Fruit fly (Drosophila melanogaster): ENCODE results near the gene CG13639.

Gene CG13639

dm6 chr3R:24870389-24871048 is 10.4 kb upstream of the CG13639 start, which contains the start of gene CycB3:
Gene CycB3 (minus strand): TSS chr3R:24870816.
- TF ChIP-seq Rel (GFP tag; optimal IDR thresholded peaks at IDR 0.05) (no peak), Rel (tag; optimal IDR thresholded peaks at IDR 0.05) (peak; percentile 50), Vsx2 (GFP tag; optimal IDR thresholded peaks at IDR 0.05; ENCODE audit: partially characterized antibody) (peak; percentile 28), CrebA (GFP tag; optimal IDR thresholded peaks at IDR 0.05; ENCODE audit: borderline replicate concordance) (no peak), CG9705 (GFP tag; optimal IDR thresholded peaks at IDR 0.05) (peak; percentile 43), lola (GFP tag; optimal IDR thresholded peaks at IDR 0.05) (no peak), rgr (GFP tag; optimal IDR thresholded peaks at IDR 0.05) (peak; percentile 33), Hr83 (GFP tag; optimal IDR thresholded peaks at IDR 0.05; ENCODE audit: poor library complexity, severe bottlenecking) (no peak), ey (GFP tag; optimal IDR thresholded peaks at IDR 0.05) (peak; percentile 17), Sp1 (GFP tag; optimal IDR thresholded peaks at IDR 0.05) (peak; percentile 21), Myc (optimal IDR thresholded peaks at IDR 0.05) (peak; percentile 58)

- TF ChIP-seq HLH106 (tag; optimal IDR thresholded peaks at IDR 0.05), result no peak
- TF ChIP-seq Hr83 (GFP tag; optimal IDR thresholded peaks at IDR 0.05; ENCODE audit: poor library complexity, severe bottlenecking), result no peak
- TF ChIP-seq Dfd (GFP tag; optimal IDR thresholded peaks at IDR 0.05), result no peak
- TF ChIP-seq psq (GFP tag; optimal IDR thresholded peaks at IDR 0.05), result no peak
- TF ChIP-seq OdsH (GFP tag; optimal IDR thresholded peaks at IDR 0.05), result no peak
- no peak for TF ChIP-seq woc (GFP tag; optimal IDR thresholded peaks at IDR 0.05)
- TF ChIP-seq Sp1 (GFP tag; optimal IDR thresholded peaks at IDR 0.05), result no peak
Observed at dm6 chr3R:24867956-24868355, 7.8 kb upstream of the CG13639 start.

DNA sequence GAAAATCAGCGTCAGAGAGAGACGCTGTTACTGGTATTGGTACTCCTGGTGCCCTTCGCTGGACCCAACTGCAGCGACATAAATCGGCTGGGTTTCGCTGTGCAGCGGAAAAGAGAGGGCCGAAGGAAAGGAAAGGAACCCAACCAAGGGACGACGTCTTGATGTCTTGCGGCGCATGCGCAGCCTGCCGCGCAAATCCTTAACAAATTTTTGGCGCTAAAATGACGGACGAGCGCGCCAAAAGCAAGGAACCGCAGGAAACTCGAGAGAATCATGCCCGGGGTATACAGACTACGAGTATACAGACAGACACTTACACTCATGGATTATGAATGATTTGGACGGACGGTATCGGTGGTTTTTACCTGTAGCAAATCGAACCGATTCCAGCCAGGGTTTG is 6.8 kb upstream of the CG13639 start:
- TF ChIP-seq Myc (optimal IDR thresholded peaks at IDR 0.05) (no peak), HLH106 (tag; optimal IDR thresholded peaks at IDR 0.05) (no peak), tai (GFP tag; optimal IDR thresholded peaks at IDR 0.05) (no peak), Dif (GFP tag; optimal IDR thresholded peaks at IDR 0.05; ENCODE audit: partially characterized antibody) (no peak)

dm6 chr3R:24864719-24865400 is 4.7 kb upstream of the CG13639 start, which contains the start of the genes Srg1 and Elal:
Gene Srg1 (minus strand): TSS chr3R:24864732.
Gene Elal (plus strand): TSS chr3R:24865350.
- TF ChIP-seq Mio (GFP tag; optimal IDR thresholded peaks at IDR 0.05) (no peak), Rel (GFP tag; optimal IDR thresholded peaks at IDR 0.05) (no peak), Rel (tag; optimal IDR thresholded peaks at IDR 0.05) (peak; percentile 73), ey (GFP tag; optimal IDR thresholded peaks at IDR 0.05) (no peak), pan (optimal IDR thresholded peaks at IDR 0.05) (no peak)

DNA sequence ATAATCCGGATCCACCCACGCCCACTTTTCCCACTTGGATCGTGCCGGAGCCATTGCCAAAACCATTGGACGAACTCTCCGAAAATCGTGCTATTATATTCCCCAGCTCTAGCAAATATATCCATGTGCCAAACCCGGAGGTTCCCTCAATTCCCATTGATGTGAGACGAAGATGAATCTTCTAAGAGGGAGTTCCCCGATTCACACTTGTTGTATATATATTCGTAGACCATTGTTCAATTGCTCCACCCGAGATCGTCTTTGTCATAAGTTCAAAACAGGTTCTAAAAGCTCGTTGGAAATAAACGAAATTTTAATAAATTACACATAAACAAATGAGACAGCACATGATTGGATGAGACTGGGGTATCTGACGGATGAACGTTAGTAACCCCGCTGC is 3.7 kb upstream of the CG13639 start:
- TF ChIP-seq Mio (GFP tag; optimal IDR thresholded peaks at IDR 0.05) (no peak), CG9705 (GFP tag; optimal IDR thresholded peaks at IDR 0.05) (no peak), tai (GFP tag; optimal IDR thresholded peaks at IDR 0.05) (no peak), CrebA (GFP tag; optimal IDR thresholded peaks at IDR 0.05; ENCODE audit: borderline replicate concordance) (no peak), Sp1 (GFP tag; optimal IDR thresholded peaks at IDR 0.05) (no peak), Jra (GFP tag; optimal IDR thresholded peaks at IDR 0.05) (no peak), Rel (GFP tag; optimal IDR thresholded peaks at IDR 0.05) (no peak), Rel (tag; optimal IDR thresholded peaks at IDR 0.05) (peak; percentile 96)

- TF ChIP-seq Dif (GFP tag; optimal IDR thresholded peaks at IDR 0.05; ENCODE audit: partially characterized antibody) (no peak), Rel (GFP tag; optimal IDR thresholded peaks at IDR 0.05) (no peak), Rel (tag; optimal IDR thresholded peaks at IDR 0.05) (peak; percentile 93)
Observed at dm6 chr3R:24862574-24863089, 2.5 kb upstream of the CG13639 start, which contains the start of gene CG7016. Gene CG7016 (plus strand): TSS chr3R:24862931.

dm6 chr3R:24862065-24862464 is 1.9 kb upstream of the CG13639 start, which contains the start of gene CG13640:
Gene CG13640 (minus strand): TSS chr3R:24862165.
- TF ChIP-seq usp (GFP tag; optimal IDR thresholded peaks at IDR 0.05), result no peak
- TF ChIP-seq jim (GFP tag; optimal IDR thresholded peaks at IDR 0.05), result no peak
- no peak for TF ChIP-seq Hr78 (GFP tag; optimal IDR thresholded peaks at IDR 0.05)
- no peak for TF ChIP-seq Jra (GFP tag; optimal IDR thresholded peaks at IDR 0.05)
- no peak for TF ChIP-seq br (GFP tag; optimal IDR thresholded peaks at IDR 0.05)
- no peak for TF ChIP-seq sv (GFP tag; optimal IDR thresholded peaks at IDR 0.05)
- TF ChIP-seq lola (GFP tag; optimal IDR thresholded peaks at IDR 0.05), result no peak
- TF ChIP-seq brk (GFP tag; optimal IDR thresholded peaks at IDR 0.05), result no peak
- no peak for TF ChIP-seq Sp1 (GFP tag; optimal IDR thresholded peaks at IDR 0.05)
- no peak for TF ChIP-seq Hnf4 (GFP tag; optimal IDR thresholded peaks at IDR 0.05)
- no peak for TF ChIP-seq GATAd (GFP tag; optimal IDR thresholded peaks at IDR 0.05)
- no peak for TF ChIP-seq Hr83 (GFP tag; optimal IDR thresholded peaks at IDR 0.05; ENCODE audit: poor library complexity, severe bottlenecking)
- TF ChIP-seq fru (GFP tag; optimal IDR thresholded peaks at IDR 0.05), result no peak
- no peak for TF ChIP-seq psq (GFP tag; optimal IDR thresholded peaks at IDR 0.05)
- TF ChIP-seq h (GFP tag; optimal IDR thresholded peaks at IDR 0.05), result no peak
- no peak for TF ChIP-seq pan (optimal IDR thresholded peaks at IDR 0.05)
- TF ChIP-seq Vsx2 (GFP tag; optimal IDR thresholded peaks at IDR 0.05; ENCODE audit: partially characterized antibody), result no peak

All from whole organism, wandering third instar larva.